Worm (Caenorhabditis elegans): ENCODE measurements around the gene Y26G10.5.

DNA sequence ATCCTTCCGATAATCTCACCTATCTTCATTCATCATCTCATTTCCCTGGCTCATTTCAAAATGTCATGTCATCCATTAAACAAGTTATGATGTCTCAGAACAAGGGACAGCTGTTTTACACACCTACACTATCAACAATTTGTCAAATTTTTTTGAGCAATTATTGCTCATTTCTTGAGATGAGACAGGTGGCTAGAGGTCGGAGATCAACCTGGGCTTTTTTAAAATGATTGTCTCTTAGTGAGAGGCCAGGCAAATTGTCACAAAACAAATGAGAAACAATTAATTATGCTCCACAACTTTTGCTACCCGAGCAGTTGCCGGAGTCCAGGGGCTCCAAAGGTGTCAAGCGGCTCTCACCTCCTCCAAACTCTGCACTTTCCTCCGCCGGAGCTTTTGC, 28.1 kb upstream of the Y26G10.5 start:
- TF ChIP-seq lin-39 (tag; optimal IDR thresholded peaks at IDR 0.05) = peak; percentile 68
- TF ChIP-seq unc-86 (tag; optimal IDR thresholded peaks at IDR 0.05) = no peak
- no peak for TF ChIP-seq snpc-4 (tag; optimal IDR thresholded peaks at IDR 0.05)
- TF ChIP-seq jun-1 (tag; optimal IDR thresholded peaks at IDR 0.05) = no peak

Data from whole organism, L1 larva.